Worm (Caenorhabditis elegans): ENCODE measurements around the gene dap-3.

The dap-3 gene

ce11 chrII:10542654-10543456 lies 38.1 kb upstream of the dap-3 start (continued):
- TF ChIP-seq die-1 (tag; optimal IDR thresholded peaks at IDR 0.05) (no peak), lin-35 (GFP tag; optimal IDR thresholded peaks at IDR 0.05) (peak in 2 of 3 experiments; percentile 10 to 11), atf-7 (tag; optimal IDR thresholded peaks at IDR 0.05) (no peak), lin-26 (GFP tag; IDR thresholded peaks at IDR 0.05) (peak; percentile 68), egl-44 (GFP tag; IDR thresholded peaks at IDR 0.05) (peak; percentile 19; the same call in 1 of the 2 replicates), Y67H2A.10 (GFP tag; conservative IDR thresholded peaks at IDR 0.05) (peak; percentile 6), ekl-4 (GFP tag; IDR thresholded peaks at IDR 0.05) (peak; percentile 48), tlf-1 (GFP tag; optimal IDR thresholded peaks at IDR 0.05) (peak; percentile 31), unc-130 (GFP tag; optimal IDR thresholded peaks at IDR 0.05) (no peak), sea-2 (GFP tag; IDR thresholded peaks at IDR 0.05) (peak; percentile 72; the same call in 1 of the 2 replicates), ceh-91 (GFP tag; IDR thresholded peaks at IDR 0.05) (no peak), ZK185.1 (tag; optimal IDR thresholded peaks at IDR 0.05; ENCODE audit: poor library complexity, severe bottlenecking) (peak; percentile 30), T26A5.8 (tag; optimal IDR thresholded peaks at IDR 0.05) (peak; percentile 43), ceh-40 (GFP tag; IDR thresholded peaks at IDR 0.05) (peak; percentile 48; the same call in 1 of the 2 replicates), akir-1 (GFP tag; optimal IDR thresholded peaks at IDR 0.05) (no peak), ztf-28 (GFP tag; IDR thresholded peaks at IDR 0.05) (peak; percentile 58; the same call in 1 of the 2 replicates), B0019.2 (GFP tag; conservative IDR thresholded peaks at IDR 0.05) (no peak), pbrm-1 (GFP tag; IDR thresholded peaks at IDR 0.05) (peak; percentile 33; the same call in 1 of the 2 replicates), repo-1 (tag; optimal IDR thresholded peaks at IDR 0.05) (no peak), mel-28 (tag; optimal IDR thresholded peaks at IDR 0.05; ENCODE audit: borderline replicate concordance) (peak; percentile 63), ztf-26 (tag; optimal IDR thresholded peaks at IDR 0.05) (no peak), madf-6 (GFP tag; IDR thresholded peaks at IDR 0.05) (peak; percentile 48; the same call in 1 of the 2 replicates), fkh-3 (tag; optimal IDR thresholded peaks at IDR 0.05) (no peak), chd-7 (tag; optimal IDR thresholded peaks at IDR 0.05) (peak; percentile 26), gei-17 (GFP tag; optimal IDR thresholded peaks at IDR 0.05) (peak; percentile 29), lag-1 (GFP tag; IDR thresholded peaks at IDR 0.05) (0 out of 2 replicates have a peak, but pooled peaks have one; percentile 10), Y95B8A.8 (GFP tag; IDR thresholded peaks at IDR 0.05) (peak; percentile 16; the same call in 1 of the 2 replicates), hrde-1 (tag; optimal IDR thresholded peaks at IDR 0.05; ENCODE audit: borderline replicate concordance) (no peak), F52B5.7 (tag; optimal IDR thresholded peaks at IDR 0.05) (peak; percentile 90), zim-3 (tag; optimal IDR thresholded peaks at IDR 0.05) (peak; percentile 70), hsf-1 (GFP tag; IDR thresholded peaks at IDR 0.05) (peak; percentile 57), lir-1 (GFP tag; conservative IDR thresholded peaks at IDR 0.05) (no peak), dox-1 (GFP tag; IDR thresholded peaks at IDR 0.05) (peak; percentile 13; the same call in 1 of the 2 replicates), ztf-25 (GFP tag; IDR thresholded peaks at IDR 0.05) (no peak), mcd-1 (GFP tag; IDR thresholded peaks at IDR 0.05) (peak; percentile 38; the same call in 1 of the 2 replicates), rcor-1 (GFP tag; IDR thresholded peaks at IDR 0.05) (peak; percentile 8; the same call in 1 of the 2 replicates), F55B11.4 (tag; optimal IDR thresholded peaks at IDR 0.05; ENCODE audit: borderline replicate concordance, insufficient read depth) (no peak), hmg-20 (GFP tag; IDR thresholded peaks at IDR 0.05) (no peak), mxl-1 (tag; optimal IDR thresholded peaks at IDR 0.05) (no peak), aptf-2 (GFP tag; conservative IDR thresholded peaks at IDR 0.05) (0 out of 2 replicates have a peak, but pooled peaks have one; percentile 49), nhr-80 (tag; optimal IDR thresholded peaks at IDR 0.05) (no peak), ccch-3 (GFP tag; optimal IDR thresholded peaks at IDR 0.05) (no peak), F23B12.7 (tag; optimal IDR thresholded peaks at IDR 0.05; ENCODE audit: insufficient read depth) (no peak), him-1 (tag; optimal IDR thresholded peaks at IDR 0.05) (no peak), F39B2.1 (GFP tag; IDR thresholded peaks at IDR 0.05) (no peak), lin-54 (GFP tag; optimal IDR thresholded peaks at IDR 0.05) (peak; percentile 4), K12H6.12 (tag; optimal IDR thresholded peaks at IDR 0.05) (no peak)
